Worm (Caenorhabditis elegans) whole organism, midembryonic: ENCODE results near the gene aldo-2.

ENCODE experiments used
- cog-1 ChIP-seq: sonication (generic microtip); optimal IDR thresholded peaks from 2 replicates; lab custom pipeline; 2016; ENCODE audit warnings: missing genetic modification characterization, missing compliant biosample characterization
- med-1 ChIP-seq: sonication (generic microtip); optimal IDR thresholded peaks from 2 replicates; lab custom pipeline; 2017; ENCODE audit warnings: missing genetic modification characterization, mild to moderate bottlenecking, missing compliant biosample characterization, antibody characterized with exemption, missing genetic modification reagents; ENCODE audit not compliant: insufficient read depth
- tab-1 ChIP-seq: fragments of 200-800 bp; sonication (Bioruptor generic); IDR thresholded peaks from 2 replicates; pipeline ENCODE4 v1.3.6; 2022; ENCODE audit warnings: missing genetic modification characterization, missing compliant biosample characterization

ce11 chrIII:5839147-5839546 lies 37.3 kb downstream of the aldo-2 start:
- TF ChIP-seq cog-1 (tag; lab: Kevin White, UChicago), result no peak
- no peak for TF ChIP-seq med-1
- TF ChIP-seq tab-1 (GFP tag; lab: Robert Waterston, UW), result no peak
